Fruit fly (Drosophila melanogaster) whole organism, wandering third instar larva: ENCODE data around the gene Ncc69.

Experiments used
- CG32264 ChIP-seq: fragments of 200-800 bp; sonication (Bioruptor generic); optimal IDR thresholded peaks from 2 replicates; lab custom pipeline; 2016; ENCODE audit warnings: missing biosample characterization, missing genetic modification characterization
- Mio ChIP-seq: sonication (Bioruptor generic); optimal IDR thresholded peaks from 2 replicates; lab custom pipeline; 2016; ENCODE audit warnings: missing biosample characterization, missing genetic modification characterization
- jim ChIP-seq: fragments of 175-275, 200-325 bp; sonication (Bioruptor generic); optimal IDR thresholded peaks from 2 replicates; lab custom pipeline; 2016; ENCODE audit warnings: missing biosample characterization, mild to moderate bottlenecking, missing genetic modification characterization
- lola ChIP-seq: fragments of >200 bp; optimal IDR thresholded peaks from 2 replicates; lab custom pipeline; 2017; ENCODE audit warnings: missing biosample characterization, missing genetic modification characterization
- psq ChIP-seq: fragments of 200-800 bp; sonication (Bioruptor generic); optimal IDR thresholded peaks from 3 replicates; lab custom pipeline; 2017; ENCODE audit warnings: missing biosample characterization, mild to moderate bottlenecking, missing genetic modification characterization, moderate library complexity
- usp ChIP-seq: fragments of >200 bp; optimal IDR thresholded peaks from 2 replicates; lab custom pipeline; 2017; ENCODE audit warnings: missing biosample characterization, missing genetic modification characterization

- TF ChIP-seq CG32264 (GFP tag; lab: Kevin White, UChicago): no peak
- TF ChIP-seq jim: no peak
- TF ChIP-seq usp (GFP tag; lab: Kevin White, UChicago): no peak
- TF ChIP-seq lola (GFP tag; lab: Kevin White, UChicago): no peak
- TF ChIP-seq psq (GFP tag; lab: Kevin White, UChicago): no peak
- TF ChIP-seq Mio (GFP tag; lab: Kevin White, UChicago): no peak
Observed at dm6 chr3L:12399171-12399570, 7.9 kb upstream of the Ncc69 start, which contains the start of gene CG32104.
